Worm (Caenorhabditis elegans) whole organism, L1 larva: ENCODE results near the gene M04G7.5.

Experiments
- ceh-8 ChIP-seq: fragments of 200-800 bp; sonication (Bioruptor generic); optimal IDR thresholded peaks from 2 replicates; lab custom pipeline; 2018; ENCODE audit warnings: mild to moderate bottlenecking, missing genetic modification characterization, moderate library complexity, missing compliant biosample characterization
- dpl-1 ChIP-seq, 3 experiments: fragments of 150-350 bp in 2 of 3; sonication (generic microtip) in 1 of 3; optimal IDR thresholded peaks; 2 replicates each; lab custom pipeline; 2014 to 2017; ENCODE audit warnings: missing biosample characterization in 3 of 3, missing genetic modification characterization in 3 of 3, missing genetic modification reagents in 3 of 3
- egl-13 ChIP-seq: sonication (generic microtip); optimal IDR thresholded peaks from 2 replicates; lab custom pipeline; 2016; ENCODE audit warnings: missing genotype, missing genetic modification reagents, missing genetic modification characterization, missing compliant biosample characterization
- elt-3 ChIP-seq, 6 experiments: fragments of 150-350 bp in 1 of 6; sonication (generic microtip); optimal IDR thresholded peaks; 2 replicates each; lab custom pipeline; 2017 to 2018; ENCODE audit warnings: missing biosample characterization in 6 of 6, missing genetic modification characterization in 6 of 6, inconsistent platforms in 1 of 6
- fkh-10 ChIP-seq: sonication (generic microtip); optimal IDR thresholded peaks from 2 replicates; lab custom pipeline; 2017; ENCODE audit warnings: missing biosample characterization, missing genetic modification reagents, missing genetic modification characterization
- nhr-28 ChIP-seq: fragments of 150-350 bp; optimal IDR thresholded peaks from 2 replicates; lab custom pipeline; 2014; ENCODE audit warnings: missing biosample characterization, missing genetic modification characterization
- nhr-90 ChIP-seq: sonication (generic microtip); optimal IDR thresholded peaks from 2 replicates; lab custom pipeline; 2016; ENCODE audit warnings: mild to moderate bottlenecking, missing genetic modification characterization, missing compliant biosample characterization; ENCODE audit not compliant: poor library complexity
- snpc-4 ChIP-seq: fragments of 150-350 bp; optimal IDR thresholded peaks from 2 replicates; lab custom pipeline; 2014; ENCODE audit warnings: missing biosample characterization, missing genetic modification characterization
- unc-62 ChIP-seq: fragments of 150-350 bp; optimal IDR thresholded peaks from 2 replicates; lab custom pipeline; 2014; ENCODE audit warnings: missing biosample characterization, missing genetic modification reagents, missing genetic modification characterization

DNA sequence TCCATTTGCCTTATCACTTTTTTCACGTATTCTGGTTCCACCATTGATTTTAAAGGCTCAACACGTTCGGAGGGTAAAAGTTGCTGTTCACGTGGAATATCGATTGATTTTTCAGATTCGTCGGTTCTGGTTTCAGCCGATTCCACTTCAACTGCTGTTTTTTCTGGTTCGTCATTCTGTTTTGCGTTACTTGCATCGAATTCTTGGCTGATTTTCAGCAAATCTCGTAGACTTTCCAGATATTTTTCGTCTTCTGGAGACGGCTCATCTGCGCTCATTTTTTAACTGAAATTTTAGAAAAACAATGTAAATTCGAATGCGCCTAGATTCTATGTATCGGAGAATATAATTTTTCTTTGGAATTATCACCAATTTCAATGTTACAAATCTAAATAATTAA is 35.2 kb upstream of the M04G7.5 start, which contains the start of gene eri-1:
- TF ChIP-seq egl-13 (tag; lab: Kevin White, UChicago) (no peak), elt-3 (tag; optimal IDR thresholded peaks at IDR 0.05; lab: Kevin White, UChicago) (no peak), ceh-8 (GFP tag; lab: Kevin White, UChicago) (no peak), unc-62 (GFP tag; lab: Kevin White, UChicago) (no peak), fkh-10 (GFP tag; lab: Kevin White, UChicago) (no peak), nhr-28 (tag; lab: Kevin White, UChicago) (no peak), dpl-1 (GFP tag; optimal IDR thresholded peaks at IDR 0.05; lab: Kevin White, UChicago) (no peak), snpc-4 (no peak), nhr-90 (no peak)
